Worm (Caenorhabditis elegans) whole organism, L3 larva: ENCODE data around the gene rbm-34.
A peak's percentile ranks its signal among the peaks of the same experiment; 100 is the strongest.

ENCODE experiments used
- R02D3.7 ChIP-seq: fragments of 150-350 bp; optimal IDR thresholded peaks from 2 replicates; lab custom pipeline; 2014; ENCODE audit warnings: missing biosample characterization, missing genetic modification characterization
- ZK546.5 ChIP-seq: sonication (generic microtip); optimal IDR thresholded peaks from 2 replicates; lab custom pipeline; 2017; ENCODE audit warnings: missing biosample characterization, missing genetic modification characterization
- aly-2 ChIP-seq: fragments of 150-350 bp; optimal IDR thresholded peaks from 2 replicates; lab custom pipeline; 2014; ENCODE audit warnings: missing biosample characterization, missing genetic modification characterization
- ama-1 ChIP-seq: fragments of 150-350 bp; optimal IDR thresholded peaks from 2 replicates; lab custom pipeline; 2018
- ceh-16 ChIP-seq: sonication (generic microtip); optimal IDR thresholded peaks from 2 replicates; lab custom pipeline; 2017; ENCODE audit warnings: missing biosample characterization, missing genetic modification characterization
- ceh-28 ChIP-seq: fragments of 150-350 bp; optimal IDR thresholded peaks from 2 replicates; lab custom pipeline; 2014; ENCODE audit warnings: missing biosample characterization, missing genetic modification reagents, missing genetic modification characterization
- ceh-82 ChIP-seq: fragments of 150-350 bp; optimal IDR thresholded peaks from 2 replicates; lab custom pipeline; 2014; ENCODE audit warnings: missing biosample characterization, missing genetic modification characterization
- ceh-9 ChIP-seq: sonication (generic microtip); optimal IDR thresholded peaks from 2 replicates; lab custom pipeline; 2018; ENCODE audit warnings: missing biosample characterization, missing genetic modification characterization
- daf-12 ChIP-seq: fragments of 150-350 bp; optimal IDR thresholded peaks from 2 replicates; lab custom pipeline; 2014; ENCODE audit warnings: missing biosample characterization, missing genetic modification reagents, missing genetic modification characterization
- egl-27 ChIP-seq: sonication (generic microtip); optimal IDR thresholded peaks from 4 replicates; lab custom pipeline; 2017; ENCODE audit warnings: missing biosample characterization, missing genetic modification reagents, missing genetic modification characterization
- egl-5 ChIP-seq: fragments of 150-350 bp; optimal IDR thresholded peaks from 2 replicates; lab custom pipeline; 2017; ENCODE audit warnings: missing biosample characterization, missing genetic modification reagents, missing genetic modification characterization, inconsistent platforms
- elt-1 ChIP-seq: fragments of 150-350 bp; optimal IDR thresholded peaks from 2 replicates; lab custom pipeline; 2014; ENCODE audit warnings: missing biosample characterization, missing genetic modification characterization
- elt-2 ChIP-seq: sonication (generic microtip); optimal IDR thresholded peaks from 2 replicates; lab custom pipeline; 2016; ENCODE audit warnings: missing genetic modification reagents, mild to moderate bottlenecking, missing genetic modification characterization, missing compliant biosample characterization
- elt-3 ChIP-seq, 3 experiments: fragments of 150-350 bp in 1 of 3; sonication (generic microtip) in 2 of 3; optimal IDR thresholded peaks; 2 replicates in 2 of 3; 4 replicates in 1 of 3; lab custom pipeline; 2014 to 2017; ENCODE audit warnings: missing biosample characterization in 3 of 3, missing genetic modification characterization in 3 of 3
- eor-1 ChIP-seq, 2 experiments: fragments of 150-350 bp; optimal IDR thresholded peaks; 2 replicates each; lab custom pipeline; 2014 to 2018; ENCODE audit warnings: missing biosample characterization in 2 of 2, missing genetic modification characterization in 2 of 2
- fkh-10 ChIP-seq: sonication (generic microtip); optimal IDR thresholded peaks from 2 replicates; lab custom pipeline; 2017; ENCODE audit warnings: missing biosample characterization, missing genetic modification reagents, missing genetic modification characterization
- fkh-2 ChIP-seq: fragments of 150-350 bp; optimal IDR thresholded peaks from 2 replicates; lab custom pipeline; 2014; ENCODE audit warnings: missing biosample characterization, missing genetic modification reagents, missing genetic modification characterization
- fos-1 ChIP-seq: fragments of 150-350 bp; optimal IDR thresholded peaks from 2 replicates; lab custom pipeline; 2014; ENCODE audit warnings: missing biosample characterization, missing genetic modification characterization
- hmg-11 ChIP-seq: sonication (generic microtip); optimal IDR thresholded peaks from 2 replicates; lab custom pipeline; 2016; ENCODE audit warnings: missing genetic modification characterization, missing compliant biosample characterization
- jun-1 ChIP-seq: fragments of 150-350 bp; optimal IDR thresholded peaks from 2 replicates; lab custom pipeline; 2014; ENCODE audit warnings: missing biosample characterization, missing genetic modification reagents, missing genetic modification characterization
- lin-15B ChIP-seq: fragments of 150-350 bp; optimal IDR thresholded peaks from 2 replicates; lab custom pipeline; 2014; ENCODE audit warnings: missing biosample characterization, missing genetic modification characterization
- lin-39 ChIP-seq: fragments of 150-350 bp; optimal IDR thresholded peaks from 2 replicates; lab custom pipeline; 2018; ENCODE audit warnings: missing biosample characterization, missing genetic modification reagents, missing genetic modification characterization
- lsy-12 ChIP-seq: sonication (generic microtip); optimal IDR thresholded peaks from 2 replicates; lab custom pipeline; 2016; ENCODE audit warnings: mild to moderate bottlenecking, missing genetic modification characterization, missing compliant biosample characterization
- mdl-1 ChIP-seq: fragments of 150-350 bp; optimal IDR thresholded peaks from 2 replicates; lab custom pipeline; 2014; ENCODE audit warnings: missing biosample characterization, missing genetic modification characterization
- mml-1 ChIP-seq: fragments of 150-350 bp; sonication (generic microtip); optimal IDR thresholded peaks from 3 replicates; lab custom pipeline; 2014; ENCODE audit warnings: missing biosample characterization, missing genetic modification characterization
- nfya-1 ChIP-seq: sonication (generic microtip); optimal IDR thresholded peaks from 2 replicates; lab custom pipeline; 2017; ENCODE audit warnings: missing genetic modification characterization, mild to moderate bottlenecking, missing compliant biosample characterization, antibody characterized with exemption, moderate library complexity; ENCODE audit not compliant: insufficient read depth
- nhr-11 ChIP-seq: fragments of 150-350 bp; optimal IDR thresholded peaks from 2 replicates; lab custom pipeline; 2014; ENCODE audit warnings: missing biosample characterization, missing genetic modification characterization
- nhr-12 ChIP-seq: fragments of 150-350 bp; optimal IDR thresholded peaks from 2 replicates; lab custom pipeline; 2014; ENCODE audit warnings: missing biosample characterization, missing genetic modification characterization
- nhr-23 ChIP-seq: fragments of 150-350 bp; optimal IDR thresholded peaks from 2 replicates; lab custom pipeline; 2014; ENCODE audit warnings: missing biosample characterization, missing genetic modification reagents, missing genetic modification characterization
- nhr-237 ChIP-seq: fragments of 150-350 bp; optimal IDR thresholded peaks from 2 replicates; lab custom pipeline; 2014; ENCODE audit warnings: missing biosample characterization, missing genetic modification characterization
- nhr-25 ChIP-seq: sonication (generic microtip); optimal IDR thresholded peaks from 2 replicates; lab custom pipeline; 2017; ENCODE audit warnings: missing biosample characterization, missing genetic modification characterization
- nhr-28 ChIP-seq: fragments of 150-350 bp; optimal IDR thresholded peaks from 2 replicates; lab custom pipeline; 2014; ENCODE audit warnings: missing biosample characterization, missing genetic modification characterization
- nhr-43 ChIP-seq: sonication (generic microtip); optimal IDR thresholded peaks from 2 replicates; lab custom pipeline; 2016; ENCODE audit warnings: mild to moderate bottlenecking, missing genetic modification characterization, missing compliant biosample characterization; ENCODE audit not compliant: poor library complexity, severe bottlenecking
- nhr-67 ChIP-seq: fragments of 150-350 bp; optimal IDR thresholded peaks from 2 replicates; lab custom pipeline; 2014; ENCODE audit warnings: missing biosample characterization, missing genetic modification characterization
- nhr-76 ChIP-seq: fragments of 150-350 bp; sonication (generic microtip); optimal IDR thresholded peaks from 5 replicates; lab custom pipeline; 2014; ENCODE audit warnings: missing biosample characterization, missing genetic modification characterization
- nhr-77 ChIP-seq: fragments of 150-350 bp; optimal IDR thresholded peaks from 2 replicates; lab custom pipeline; 2014; ENCODE audit warnings: missing biosample characterization, missing genetic modification characterization
- pha-4 ChIP-seq: fragments of 150-350 bp; optimal IDR thresholded peaks from 2 replicates; lab custom pipeline; 2014; ENCODE audit warnings: missing biosample characterization, missing genetic modification reagents, missing genetic modification characterization
- pqm-1 ChIP-seq: fragments of 150-350 bp; optimal IDR thresholded peaks from 2 replicates; lab custom pipeline; 2017; ENCODE audit warnings: missing biosample characterization, missing genetic modification characterization, inconsistent platforms
- sea-2 ChIP-seq: fragments of 150-350 bp; sonication (generic microtip); optimal IDR thresholded peaks from 4 replicates; lab custom pipeline; 2014; ENCODE audit warnings: missing biosample characterization, missing genetic modification reagents, missing genetic modification characterization
- skn-1 ChIP-seq: fragments of 150-350 bp; optimal IDR thresholded peaks from 2 replicates; lab custom pipeline; 2014; ENCODE audit warnings: missing biosample characterization, missing genetic modification characterization
- snpc-4 ChIP-seq: fragments of 150-350 bp; optimal IDR thresholded peaks from 2 replicates; lab custom pipeline; 2014; ENCODE audit warnings: missing biosample characterization, missing genetic modification characterization
- tbx-2 ChIP-seq: sonication (generic microtip); optimal IDR thresholded peaks from 2 replicates; lab custom pipeline; 2016; ENCODE audit warnings: mild to moderate bottlenecking, missing genetic modification characterization, missing compliant biosample characterization
- unc-39 ChIP-seq: sonication (generic microtip); optimal IDR thresholded peaks from 4 replicates; lab custom pipeline; 2017; ENCODE audit warnings: missing biosample characterization, missing genetic modification characterization
- unc-62 ChIP-seq: fragments of 150-350 bp; sonication (generic microtip); optimal IDR thresholded peaks from 4 replicates; lab custom pipeline; 2014; ENCODE audit warnings: missing biosample characterization, missing genetic modification reagents, missing genetic modification characterization
- zag-1 ChIP-seq: fragments of 150-350 bp; optimal IDR thresholded peaks from 2 replicates; lab custom pipeline; 2014; ENCODE audit warnings: missing biosample characterization, missing genetic modification characterization
- ztf-4 ChIP-seq: fragments of 150-350 bp; optimal IDR thresholded peaks from 2 replicates; lab custom pipeline; 2014; ENCODE audit warnings: missing biosample characterization, missing genetic modification characterization

rbm-34 gene

ce11 chrIV:12128708-12129107 is 43.5 kb downstream of the rbm-34 start:
- no peak for TF ChIP-seq unc-39 (tag; lab: Kevin White, UChicago)
- no peak for TF ChIP-seq tbx-2 (tag; lab: Kevin White, UChicago)
- TF ChIP-seq lin-15B (tag; lab: Kevin White, UChicago), result no peak
- no peak for TF ChIP-seq ZK546.5 (tag; lab: Kevin White, UChicago)
- TF ChIP-seq eor-1 (tag; optimal IDR thresholded peaks at IDR 0.05; lab: Kevin White, UChicago), result no peak
- TF ChIP-seq unc-62 (GFP tag; lab: Kevin White, UChicago), result no peak
- no peak for TF ChIP-seq mdl-1 (tag; lab: Kevin White, UChicago)
- TF ChIP-seq elt-2, result peak; percentile 47
- TF ChIP-seq pqm-1 (tag; lab: Kevin White, UChicago), result peak; percentile 28
- no peak for TF ChIP-seq nhr-77 (tag; lab: Kevin White, UChicago)
- no peak for TF ChIP-seq elt-3 (tag; optimal IDR thresholded peaks at IDR 0.05; lab: Kevin White, UChicago)
- TF ChIP-seq jun-1, result no peak
- no peak for TF ChIP-seq egl-27 (tag; lab: Kevin White, UChicago)
- TF ChIP-seq sea-2 (GFP tag; lab: Kevin White, UChicago), result no peak
- TF ChIP-seq R02D3.7 (tag; lab: Kevin White, UChicago), result no peak
- no peak for TF ChIP-seq ceh-9 (tag; lab: Kevin White, UChicago)
- TF ChIP-seq fos-1 (tag; lab: Kevin White, UChicago), result no peak
- TF ChIP-seq nhr-237 (tag; lab: Kevin White, UChicago), result no peak
- TF ChIP-seq pha-4 (tag; lab: Kevin White, UChicago), result peak; percentile 23
- TF ChIP-seq nhr-28 (tag; lab: Kevin White, UChicago), result no peak
- TF ChIP-seq nhr-76, result no peak
- TF ChIP-seq aly-2 (tag; lab: Kevin White, UChicago), result no peak
- no peak for TF ChIP-seq lin-39 (tag; lab: Kevin White, UChicago)
- TF ChIP-seq elt-1 (tag; lab: Kevin White, UChicago), result no peak
- no peak for TF ChIP-seq ceh-28
- no peak for TF ChIP-seq ceh-82 (tag; lab: Kevin White, UChicago)
- no peak for TF ChIP-seq ceh-16
- TF ChIP-seq lsy-12 (tag; lab: Kevin White, UChicago), result no peak
- no peak for TF ChIP-seq hmg-11 (tag; lab: Kevin White, UChicago)
- no peak for TF ChIP-seq fkh-10 (GFP tag; lab: Kevin White, UChicago)
- TF ChIP-seq fkh-2 (tag; lab: Kevin White, UChicago), result no peak
- no peak for TF ChIP-seq nhr-23 (tag; lab: Kevin White, UChicago)
- TF ChIP-seq nhr-67 (tag; lab: Kevin White, UChicago), result no peak
- TF ChIP-seq nhr-43, result no peak
- TF ChIP-seq nhr-25 (tag; lab: Kevin White, UChicago), result no peak
- TF ChIP-seq mml-1 (tag; lab: Kevin White, UChicago), result no peak
- no peak for TF ChIP-seq ama-1 (lab: Kevin White, UChicago)
- TF ChIP-seq nhr-12 (tag; lab: Kevin White, UChicago), result no peak
- no peak for TF ChIP-seq ztf-4
- peak; percentile 7 for TF ChIP-seq snpc-4 (tag; lab: Kevin White, UChicago)
- TF ChIP-seq nfya-1 (tag; lab: Kevin White, UChicago), result peak; percentile 28
- no peak for TF ChIP-seq skn-1 (tag; lab: Kevin White, UChicago)
- TF ChIP-seq daf-12 (tag; lab: Kevin White, UChicago), result no peak
- TF ChIP-seq egl-5 (tag; lab: Kevin White, UChicago), result no peak
- no peak for TF ChIP-seq nhr-11 (tag; lab: Kevin White, UChicago)

ce11 chrIV:12129204-12129603 is 44.0 kb downstream of the rbm-34 start, which contains the start of gene lin-24:
lin-24 (plus strand) TSS chrIV:12129504.
- TF ChIP-seq tbx-2 (tag; lab: Kevin White, UChicago) (no peak), elt-2 (no peak), jun-1 (no peak), ama-1 (lab: Kevin White, UChicago) (no peak), egl-27 (tag; lab: Kevin White, UChicago) (no peak), fkh-2 (tag; lab: Kevin White, UChicago) (no peak), ceh-82 (tag; lab: Kevin White, UChicago) (no peak), lin-39 (tag; lab: Kevin White, UChicago) (no peak), ceh-16 (no peak), ZK546.5 (tag; lab: Kevin White, UChicago) (no peak), zag-1 (no peak), nhr-28 (tag; lab: Kevin White, UChicago) (no peak), ceh-28 (no peak), lin-15B (tag; lab: Kevin White, UChicago) (no peak), sea-2 (GFP tag; lab: Kevin White, UChicago) (no peak), fos-1 (tag; lab: Kevin White, UChicago) (no peak), unc-62 (GFP tag; lab: Kevin White, UChicago) (no peak), nhr-11 (tag; lab: Kevin White, UChicago) (no peak), nhr-25 (tag; lab: Kevin White, UChicago) (no peak), mml-1 (tag; lab: Kevin White, UChicago) (no peak)
- TF ChIP-seq, all 47 proteins: peak for 0
